Worm (Caenorhabditis elegans) whole organism, late embryonic: ENCODE data around the gene Y41G9A.6.

Experiments
- C38D4.7 ChIP-seq: fragments of 200-800 bp; sonication (Bioruptor generic); optimal IDR thresholded peaks from 2 replicates; lab custom pipeline; 2018; ENCODE audit warnings: mild to moderate bottlenecking, missing genetic modification characterization, moderate library complexity, missing compliant biosample characterization
- F13H6.1 ChIP-seq: sonication (generic microtip); optimal IDR thresholded peaks from 2 replicates; lab custom pipeline; 2016; ENCODE audit warnings: missing genetic modification characterization, missing compliant biosample characterization
- K09A11.1 ChIP-seq: sonication (generic microtip); optimal IDR thresholded peaks from 2 replicates; lab custom pipeline; 2017; ENCODE audit warnings: antibody characterized with exemption, mild to moderate bottlenecking, missing genetic modification characterization, missing compliant biosample characterization; ENCODE audit not compliant: insufficient read depth
- T23F11.4 ChIP-seq: fragments of 200-800 bp; sonication (Bioruptor generic); optimal IDR thresholded peaks from 2 replicates; lab custom pipeline; 2018; ENCODE audit warnings: mild to moderate bottlenecking, missing genetic modification characterization, missing compliant biosample characterization
- Y22D7AL.16 ChIP-seq: sonication (generic microtip); optimal IDR thresholded peaks from 2 replicates; lab custom pipeline; 2016; ENCODE audit warnings: missing genetic modification characterization, missing compliant biosample characterization
- ahr-1 ChIP-seq: sonication (generic microtip); optimal IDR thresholded peaks from 2 replicates; lab custom pipeline; 2016; ENCODE audit warnings: missing genetic modification characterization, missing compliant biosample characterization
- ceh-14 ChIP-seq: sonication (generic microtip); optimal IDR thresholded peaks from 2 replicates; lab custom pipeline; 2016; ENCODE audit warnings: missing genotype, missing genetic modification characterization, missing compliant biosample characterization
- ceh-18 ChIP-seq: sonication (generic microtip); optimal IDR thresholded peaks from 2 replicates; lab custom pipeline; 2016; ENCODE audit warnings: missing genetic modification characterization, missing compliant biosample characterization
- ceh-22 ChIP-seq: sonication (generic microtip); optimal IDR thresholded peaks from 2 replicates; lab custom pipeline; 2017; ENCODE audit warnings: missing biosample characterization, missing genetic modification characterization
- ceh-24 ChIP-seq: sonication (generic microtip); optimal IDR thresholded peaks from 2 replicates; lab custom pipeline; 2016; ENCODE audit warnings: mild to moderate bottlenecking, missing genetic modification characterization, missing compliant biosample characterization
- ceh-30 ChIP-seq: fragments of 150-350 bp; optimal IDR thresholded peaks from 2 replicates; lab custom pipeline; 2014; ENCODE audit warnings: missing biosample characterization, missing genetic modification characterization
- ceh-31 ChIP-seq: sonication (generic microtip); optimal IDR thresholded peaks from 2 replicates; lab custom pipeline; 2016; ENCODE audit warnings: missing genetic modification characterization, missing compliant biosample characterization
- ceh-34 ChIP-seq: sonication (generic microtip); optimal IDR thresholded peaks from 2 replicates; lab custom pipeline; 2016; ENCODE audit warnings: mild to moderate bottlenecking, missing genetic modification characterization, missing compliant biosample characterization
- ceh-45 ChIP-seq: fragments of 200-800 bp; sonication (Bioruptor generic); IDR thresholded peaks from 2 replicates; pipeline ENCODE4 v1.3.6; 2022; ENCODE audit warnings: missing genetic modification reagents, missing genetic modification characterization, missing compliant biosample characterization
- ceh-48 ChIP-seq: sonication (generic microtip); optimal IDR thresholded peaks from 2 replicates; lab custom pipeline; 2016; ENCODE audit warnings: missing genetic modification characterization, inconsistent platforms, missing compliant biosample characterization
- ceh-6 ChIP-seq: fragments of 200-800 bp; sonication (Bioruptor generic); optimal IDR thresholded peaks from 2 replicates; lab custom pipeline; 2018; ENCODE audit warnings: mild to moderate bottlenecking, missing genetic modification characterization, missing compliant biosample characterization
- ceh-9 ChIP-seq: sonication (generic microtip); optimal IDR thresholded peaks from 2 replicates; lab custom pipeline; 2016; ENCODE audit warnings: mild to moderate bottlenecking, missing genetic modification characterization, inconsistent platforms, missing compliant biosample characterization
- dve-1 ChIP-seq: sonication (generic microtip); optimal IDR thresholded peaks from 2 replicates; lab custom pipeline; 2017; ENCODE audit warnings: antibody characterized with exemption, mild to moderate bottlenecking, missing genetic modification characterization, missing compliant biosample characterization
- elt-2 ChIP-seq: sonication (generic microtip); optimal IDR thresholded peaks from 2 replicates; lab custom pipeline; 2016; ENCODE audit warnings: missing genetic modification reagents, missing genetic modification characterization, missing compliant biosample characterization
- elt-4 ChIP-seq: sonication (generic microtip); optimal IDR thresholded peaks from 2 replicates; lab custom pipeline; 2016; ENCODE audit warnings: missing genetic modification characterization, missing compliant biosample characterization
- fax-1 ChIP-seq: sonication (generic microtip); optimal IDR thresholded peaks from 2 replicates; lab custom pipeline; 2016; ENCODE audit warnings: missing genotype, missing genetic modification characterization, missing compliant biosample characterization
- fkh-10 ChIP-seq: fragments of 150-350 bp; optimal IDR thresholded peaks from 2 replicates; lab custom pipeline; 2014; ENCODE audit warnings: missing biosample characterization, missing genetic modification reagents, missing genetic modification characterization
- gmeb-2 ChIP-seq: sonication (generic microtip); optimal IDR thresholded peaks from 2 replicates; lab custom pipeline; 2016; ENCODE audit warnings: missing genetic modification characterization, inconsistent platforms, missing compliant biosample characterization
- hlh-13 ChIP-seq: fragments of 200-800 bp; sonication (Bioruptor generic); optimal IDR thresholded peaks from 2 replicates; lab custom pipeline; 2018; ENCODE audit warnings: mild to moderate bottlenecking, missing genetic modification characterization, missing compliant biosample characterization
- hlh-15 ChIP-seq: sonication (generic microtip); optimal IDR thresholded peaks from 2 replicates; lab custom pipeline; 2016; ENCODE audit warnings: missing genetic modification characterization, missing compliant biosample characterization
- hlh-8 ChIP-seq: sonication (generic microtip); optimal IDR thresholded peaks from 2 replicates; lab custom pipeline; 2016; ENCODE audit warnings: missing genotype, missing genetic modification characterization, missing compliant biosample characterization
- lim-6 ChIP-seq: sonication (generic microtip); optimal IDR thresholded peaks from 2 replicates; lab custom pipeline; 2016; ENCODE audit warnings: missing genetic modification characterization, missing compliant biosample characterization
- lin-11 ChIP-seq: fragments of 200-800 bp; sonication (Bioruptor generic); optimal IDR thresholded peaks from 2 replicates; lab custom pipeline; 2018; ENCODE audit warnings: mild to moderate bottlenecking, missing genetic modification characterization, missing compliant biosample characterization
- mec-3 ChIP-seq: sonication (generic microtip); optimal IDR thresholded peaks from 2 replicates; lab custom pipeline; 2016; ENCODE audit warnings: borderline replicate concordance, missing genetic modification characterization, missing compliant biosample characterization
- nfya-1 ChIP-seq: sonication (generic microtip); optimal IDR thresholded peaks from 2 replicates; lab custom pipeline; 2017; ENCODE audit warnings: missing genetic modification characterization, mild to moderate bottlenecking, missing compliant biosample characterization, antibody characterized with exemption, moderate library complexity
- nhr-11 ChIP-seq: fragments of 150-350 bp; optimal IDR thresholded peaks from 2 replicates; lab custom pipeline; 2014; ENCODE audit warnings: missing biosample characterization, missing genetic modification characterization
- odd-2 ChIP-seq: sonication (generic microtip); optimal IDR thresholded peaks from 2 replicates; lab custom pipeline; 2017; ENCODE audit warnings: antibody characterized with exemption, mild to moderate bottlenecking, missing genetic modification characterization, missing compliant biosample characterization
- pag-3 ChIP-seq: sonication (generic microtip); optimal IDR thresholded peaks from 2 replicates; lab custom pipeline; 2016; ENCODE audit warnings: missing compliant biosample characterization, missing genetic modification characterization, borderline replicate concordance
- pax-1 ChIP-seq: fragments of 150-350 bp; optimal IDR thresholded peaks from 2 replicates; lab custom pipeline; 2014; ENCODE audit warnings: missing biosample characterization, missing genetic modification characterization
- pha-4 ChIP-seq: fragments of 150-350 bp; optimal IDR thresholded peaks from 2 replicates; lab custom pipeline; 2018; ENCODE audit warnings: missing biosample characterization, missing genetic modification reagents, missing genetic modification characterization
- pqm-1 ChIP-seq: sonication (generic microtip); optimal IDR thresholded peaks from 2 replicates; lab custom pipeline; 2016; ENCODE audit warnings: missing genetic modification characterization, missing compliant biosample characterization
- pros-1 ChIP-seq: fragments of 150-350 bp; optimal IDR thresholded peaks from 2 replicates; lab custom pipeline; 2014; ENCODE audit warnings: missing biosample characterization, missing genetic modification reagents, missing genetic modification characterization
- ref-2 ChIP-seq: sonication (generic microtip); optimal IDR thresholded peaks from 2 replicates; lab custom pipeline; 2016; ENCODE audit warnings: missing genetic modification characterization, missing compliant biosample characterization
- rnt-1 ChIP-seq: sonication (generic microtip); optimal IDR thresholded peaks from 2 replicates; lab custom pipeline; 2016; ENCODE audit warnings: missing genetic modification characterization, missing compliant biosample characterization
- sdc-2 ChIP-seq: sonication (generic microtip); optimal IDR thresholded peaks from 2 replicates; lab custom pipeline; 2016; ENCODE audit warnings: missing genotype, missing genetic modification characterization, missing compliant biosample characterization
- sox-2 ChIP-seq: fragments of 200-800 bp; sonication (Bioruptor generic); IDR thresholded peaks from 2 replicates; pipeline ENCODE4 v1.3.6; 2022; ENCODE audit warnings: missing genetic modification reagents, missing genetic modification characterization, missing compliant biosample characterization
- syd-9 ChIP-seq: sonication (generic microtip); optimal IDR thresholded peaks from 2 replicates; lab custom pipeline; 2016; ENCODE audit warnings: mild to moderate bottlenecking, missing genetic modification characterization, moderate library complexity, missing compliant biosample characterization
- tbx-2 ChIP-seq: sonication (generic microtip); optimal IDR thresholded peaks from 2 replicates; lab custom pipeline; 2016; ENCODE audit warnings: missing genetic modification characterization, missing compliant biosample characterization
- tbx-7 ChIP-seq: sonication (generic microtip); optimal IDR thresholded peaks from 2 replicates; lab custom pipeline; 2016; ENCODE audit warnings: missing genotype, missing genetic modification characterization, missing compliant biosample characterization
- unc-3 ChIP-seq, 2 experiments: fragments of 200-800 bp in 1 of 2; sonication (Bioruptor generic) in 1 of 2; sonication (generic microtip) in 1 of 2; conservative IDR thresholded peaks in 1 of 2; optimal IDR thresholded peaks in 1 of 2; 2 replicates each; pipeline versions ENCODE4 v1.3.6 to Lab custom; 2016 to 2022; ENCODE audit warnings: missing compliant biosample characterization in 2 of 2, missing genetic modification characterization in 2 of 2, missing genetic modification reagents in 1 of 2
- unc-42 ChIP-seq: sonication (generic microtip); optimal IDR thresholded peaks from 2 replicates; lab custom pipeline; 2016; ENCODE audit warnings: missing genotype, missing genetic modification characterization, missing compliant biosample characterization
- unc-55 ChIP-seq: sonication (generic microtip); optimal IDR thresholded peaks from 2 replicates; lab custom pipeline; 2017; ENCODE audit warnings: missing biosample characterization, missing genetic modification reagents, missing genetic modification characterization
- unc-86 ChIP-seq: sonication (generic microtip); optimal IDR thresholded peaks from 2 replicates; lab custom pipeline; 2016; ENCODE audit warnings: missing genetic modification characterization, missing compliant biosample characterization
- ztf-16 ChIP-seq: sonication (generic microtip); optimal IDR thresholded peaks from 2 replicates; lab custom pipeline; 2017; ENCODE audit warnings: missing genetic modification characterization, missing compliant biosample characterization

The Y41G9A.6 gene

ce11 chrX:2999652-3000051, 4.0 kb downstream of the Y41G9A.6 start, which contains the start of gene Y41G9A.17:
TSS of gene Y41G9A.17 (minus strand) at chrX:2999752.
- TF ChIP-seq pha-4 (no peak), elt-4 (tag; lab: Kevin White, UChicago) (no peak), fax-1 (no peak), ceh-34 (tag; lab: Kevin White, UChicago) (no peak), hlh-13 (GFP tag; lab: Kevin White, UChicago) (no peak), ceh-22 (tag; lab: Kevin White, UChicago) (no peak)

DNA sequence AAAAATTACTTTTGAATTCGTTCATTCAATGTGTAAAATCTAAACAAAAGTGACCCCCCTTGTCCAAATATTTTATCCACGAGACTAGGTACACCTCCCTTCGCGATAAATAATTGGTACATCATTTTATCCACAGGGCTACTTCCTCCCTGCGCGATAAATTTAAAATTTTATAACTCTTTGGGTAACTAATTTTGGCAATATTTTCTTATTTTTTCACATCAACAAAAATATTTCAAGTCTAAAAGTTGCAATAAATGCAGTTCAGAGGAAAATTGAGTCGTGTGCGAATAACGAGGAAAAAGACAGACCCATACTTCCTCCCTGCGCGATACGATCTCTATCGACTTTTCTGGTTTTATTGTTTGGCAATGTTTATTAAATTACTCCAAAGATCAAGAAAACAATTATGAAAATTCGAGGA, 6.6 kb downstream of the Y41G9A.6 start:
- TF ChIP-seq odd-2 (peak; percentile 6), unc-42 (tag; lab: Kevin White, UChicago) (peak; percentile 95), ceh-48 (tag; lab: Kevin White, UChicago) (peak; percentile 51), ceh-45 (GFP tag; lab: Robert Waterston, UW) (peak; percentile 77), ceh-22 (tag; lab: Kevin White, UChicago) (no peak), mec-3 (tag; lab: Kevin White, UChicago) (no peak), elt-4 (tag; lab: Kevin White, UChicago) (no peak), tbx-2 (tag; lab: Kevin White, UChicago) (peak; percentile 95), elt-2 (peak; percentile 75), ztf-16 (tag; lab: Kevin White, UChicago) (peak; percentile 82), ref-2 (tag; lab: Kevin White, UChicago) (peak; percentile 90), pax-1 (tag; lab: Kevin White, UChicago) (peak; percentile 90), nhr-11 (tag; lab: Kevin White, UChicago) (peak; percentile 94), K09A11.1 (tag; lab: Kevin White, UChicago) (peak; percentile 89), sdc-2 (tag; lab: Kevin White, UChicago) (peak; percentile 99), dve-1 (tag; lab: Kevin White, UChicago) (peak; percentile 97), hlh-13 (GFP tag; lab: Kevin White, UChicago) (peak; percentile 33), ahr-1 (tag; lab: Kevin White, UChicago) (peak; percentile 27), syd-9 (peak; percentile 79), F13H6.1 (tag; lab: Kevin White, UChicago) (peak; percentile 56), ceh-30 (tag; lab: Kevin White, UChicago) (peak; percentile 42), fkh-10 (GFP tag; lab: Kevin White, UChicago) (peak; percentile 47), Y22D7AL.16 (tag; lab: Kevin White, UChicago) (no peak), rnt-1 (tag; lab: Kevin White, UChicago) (peak; percentile 96), hlh-8 (peak; percentile 27), gmeb-2 (peak; percentile 51), unc-3 (GFP tag; conservative IDR thresholded peaks at IDR 0.05; lab: Robert Waterston, UW) (peak; percentile 42; the same call in 1 of the 2 replicates), unc-3 (tag; optimal IDR thresholded peaks at IDR 0.05; lab: Kevin White, UChicago) (peak; percentile 85), nfya-1 (tag; lab: Kevin White, UChicago) (peak; percentile 97), lim-6 (tag; lab: Kevin White, UChicago) (no peak), tbx-7 (tag; lab: Kevin White, UChicago) (no peak), ceh-9 (tag; lab: Kevin White, UChicago) (no peak), pqm-1 (tag; lab: Kevin White, UChicago) (peak; percentile 79), sox-2 (GFP tag; lab: Robert Waterston, UW) (peak; percentile 73), pha-4 (no peak), C38D4.7 (GFP tag; lab: Kevin White, UChicago) (no peak), ceh-18 (peak; percentile 97), lin-11 (tag; lab: Kevin White, UChicago) (peak; percentile 28), hlh-15 (tag; lab: Kevin White, UChicago) (peak; percentile 40), ceh-31 (tag; lab: Kevin White, UChicago) (peak; percentile 95), pros-1 (peak; percentile 89), fax-1 (no peak), ceh-6 (peak; percentile 10), unc-86 (tag; lab: Kevin White, UChicago) (peak; percentile 86), ceh-14 (tag; lab: Kevin White, UChicago) (peak; percentile 88), T23F11.4 (GFP tag; lab: Kevin White, UChicago) (no peak), pag-3 (tag; lab: Kevin White, UChicago) (peak; percentile 22), ceh-24 (tag; lab: Kevin White, UChicago) (no peak), unc-55 (GFP tag; lab: Kevin White, UChicago) (peak; percentile 81)
